Fruit fly (Drosophila melanogaster) whole organism, embryonic: Measurements from ENCODE around the gene mio.

Experiments used
- Asciz ChIP-seq: fragments of 200-800 bp; sonication (Bioruptor generic); optimal IDR thresholded peaks from 2 replicates; lab custom pipeline; 2017; ENCODE audit warnings: missing biosample characterization, mild to moderate bottlenecking, missing genetic modification characterization, missing genetic modification reagents
- CG10274 ChIP-seq: fragments of 200-800 bp; sonication (Bioruptor generic); optimal IDR thresholded peaks from 3 replicates; lab custom pipeline; 2017; ENCODE audit warnings: missing biosample characterization, mild to moderate bottlenecking, missing genetic modification characterization
- CG10543 ChIP-seq: fragments of 200-800 bp; sonication (Bioruptor generic); optimal IDR thresholded peaks from 3 replicates; lab custom pipeline; 2017; ENCODE audit warnings: missing biosample characterization, mild to moderate bottlenecking, missing genetic modification characterization, moderate library complexity
- CG11560 ChIP-seq: fragments of 200-800 bp; sonication (Bioruptor generic); IDR thresholded peaks from 3 replicates; pipeline ENCODE4 v1.3.6; 2022; ENCODE audit warnings: missing biosample characterization, missing genetic modification characterization
- CG12104 ChIP-seq: fragments of 200-800 bp; sonication (Bioruptor generic); optimal IDR thresholded peaks from 3 replicates; lab custom pipeline; 2016; ENCODE audit warnings: missing biosample characterization, missing genetic modification characterization
- CG13424 ChIP-seq: fragments of 200-800 bp; sonication (Bioruptor generic); optimal IDR thresholded peaks from 2 replicates; lab custom pipeline; 2019; ENCODE audit warnings: missing biosample characterization, mild to moderate bottlenecking, missing genetic modification characterization, moderate library complexity
- CG14710 ChIP-seq: fragments of 200-800 bp; sonication (Bioruptor generic); optimal IDR thresholded peaks from 3 replicates; lab custom pipeline; 2019; ENCODE audit warnings: missing biosample characterization, mild to moderate bottlenecking, missing genetic modification characterization, moderate library complexity
- CG14860 ChIP-seq: fragments of 200-800 bp; sonication (Bioruptor generic); IDR thresholded peaks from 3 replicates; pipeline ENCODE4 v1.3.6; 2022; ENCODE audit warnings: missing biosample characterization, missing genetic modification characterization; ENCODE audit not compliant: partially characterized antibody
- CG17328 ChIP-seq: fragments of 200-800 bp; sonication (Bioruptor generic); IDR thresholded peaks from 2 replicates; pipeline ENCODE4 v1.3.6; 2022; ENCODE audit warnings: missing biosample characterization, missing genetic modification characterization
- CG17361 ChIP-seq: fragments of 200-800 bp; sonication (Bioruptor generic); IDR thresholded peaks from 3 replicates; pipeline ENCODE4 v1.3.6; 2022; ENCODE audit warnings: missing biosample characterization, missing genetic modification characterization
- CG17802 ChIP-seq: fragments of 200-800 bp; sonication (Bioruptor generic); optimal IDR thresholded peaks from 2 replicates; lab custom pipeline; 2018; ENCODE audit warnings: missing biosample characterization, mild to moderate bottlenecking, missing genetic modification characterization, moderate library complexity
- CG1832 ChIP-seq: fragments of 200-800 bp; sonication (Bioruptor generic); optimal IDR thresholded peaks from 2 replicates; lab custom pipeline; 2017; ENCODE audit warnings: missing biosample characterization, mild to moderate bottlenecking, missing genetic modification characterization, inconsistent platforms
- CG2202 ChIP-seq: fragments of 200-800 bp; sonication (Bioruptor generic); optimal IDR thresholded peaks from 2 replicates; lab custom pipeline; 2018; ENCODE audit warnings: missing biosample characterization, mild to moderate bottlenecking, missing genetic modification characterization
- CG33557 ChIP-seq: fragments of 200-800 bp; sonication (Bioruptor generic); optimal IDR thresholded peaks from 2 replicates; lab custom pipeline; 2019; ENCODE audit warnings: missing biosample characterization, mild to moderate bottlenecking, missing genetic modification characterization, moderate library complexity
- CG34422 ChIP-seq: fragments of 200-800 bp; sonication (Bioruptor generic); IDR thresholded peaks from 3 replicates; pipeline ENCODE4 v1.3.6; 2022; ENCODE audit warnings: missing biosample characterization, missing genetic modification characterization
- CG3726 ChIP-seq: fragments of 200-800 bp; sonication (Bioruptor generic); IDR thresholded peaks from 3 replicates; pipeline ENCODE4, ENCODE4 v1.3.6; 2022; ENCODE audit warnings: missing biosample characterization, missing genetic modification characterization
- CG43689 ChIP-seq: fragments of 200-800 bp; sonication (Bioruptor generic); IDR thresholded peaks from 2 replicates; pipeline ENCODE4 v1.3.6; 2022; ENCODE audit warnings: missing biosample characterization, missing genetic modification characterization
- CG4854 ChIP-seq: fragments of 200-800 bp; sonication (Bioruptor generic); optimal IDR thresholded peaks from 2 replicates; lab custom pipeline; 2016; ENCODE audit warnings: missing biosample characterization, missing genetic modification characterization, inconsistent platforms
- CG6254 ChIP-seq: fragments of 200-800 bp; sonication (Bioruptor generic); optimal IDR thresholded peaks from 3 replicates; lab custom pipeline; 2017; ENCODE audit warnings: mild to moderate bottlenecking, missing biosample characterization, missing genetic modification reagents, missing genetic modification characterization
- CG6765 ChIP-seq: fragments of 200-800 bp; sonication (Bioruptor generic); optimal IDR thresholded peaks from 3 replicates; lab custom pipeline; 2017; ENCODE audit warnings: missing biosample characterization, mild to moderate bottlenecking, missing genetic modification characterization
- CG8765 ChIP-seq: fragments of 200-800 bp; sonication (Bioruptor generic); IDR thresholded peaks from 2 replicates; pipeline ENCODE4 v1.3.6; 2022; ENCODE audit warnings: missing biosample characterization, missing genetic modification characterization
- CG8944 ChIP-seq: fragments of 200-800 bp; sonication (Bioruptor generic); optimal IDR thresholded peaks from 3 replicates; lab custom pipeline; 2016; ENCODE audit warnings: missing biosample characterization, missing genetic modification characterization
- CG9817 ChIP-seq: fragments of 200-800 bp; sonication (Bioruptor generic); optimal IDR thresholded peaks from 2 replicates; lab custom pipeline; 2018; ENCODE audit warnings: missing biosample characterization, mild to moderate bottlenecking, missing genetic modification characterization, moderate library complexity
- CHES-1-like ChIP-seq: fragments of 200-800 bp; sonication (Bioruptor generic); optimal IDR thresholded peaks from 2 replicates; lab custom pipeline; 2016; ENCODE audit warnings: missing biosample characterization, missing genetic modification characterization
- CTCF ChIP-seq: fragments of 200-800 bp; sonication (Bioruptor generic); optimal IDR thresholded peaks from 2 replicates; lab custom pipeline; 2017; ENCODE audit warnings: missing biosample characterization, mild to moderate bottlenecking, missing genetic modification characterization, moderate library complexity
- Deaf1 ChIP-seq: fragments of 200-800 bp; optimal IDR thresholded peaks from 3 replicates; lab custom pipeline; 2019; ENCODE audit warnings: missing biosample characterization, mild to moderate bottlenecking, missing genetic modification characterization, moderate library complexity
- Dip2 ChIP-seq: fragments of 200-800 bp; sonication (Bioruptor generic); IDR thresholded peaks from 2 replicates; pipeline ENCODE4 v1.3.6; 2022; ENCODE audit warnings: missing biosample characterization, missing genetic modification characterization
- Dp ChIP-seq: fragments of 200-800 bp; sonication (Bioruptor generic); optimal IDR thresholded peaks from 2 replicates; lab custom pipeline; 2018; ENCODE audit warnings: missing biosample characterization, mild to moderate bottlenecking, missing genetic modification characterization, moderate library complexity
- Dref ChIP-seq: fragments of 200-800 bp; sonication (Bioruptor generic); IDR thresholded peaks from 2 replicates; pipeline ENCODE4 v1.3.6; 2022; ENCODE audit warnings: missing biosample characterization, missing genetic modification characterization
- E2f1 ChIP-seq: fragments of 200-800 bp; sonication (Bioruptor generic); IDR thresholded peaks from 2 replicates; pipeline ENCODE4 v1.3.6; 2022; ENCODE audit warnings: missing biosample characterization, missing genetic modification characterization
- Ets65A ChIP-seq: fragments of 200-800 bp; sonication (Bioruptor generic); peaks from one replicate; lab custom pipeline; 2016; ENCODE audit warnings: missing biosample characterization, missing genetic modification characterization
- HLH3B ChIP-seq: fragments of 200-800 bp; sonication (Bioruptor generic); IDR thresholded peaks from 2 replicates; pipeline ENCODE4 v1.3.6; 2022; ENCODE audit warnings: missing biosample characterization, missing genetic modification characterization
- HLH4C ChIP-seq: fragments of 200-800 bp; sonication (Bioruptor generic); IDR thresholded peaks from 3 replicates; pipeline ENCODE4 v1.3.6; 2022; ENCODE audit warnings: missing biosample characterization, missing genetic modification characterization; ENCODE audit not compliant: partially characterized antibody
- Hand ChIP-seq: fragments of 200-800 bp; sonication (Bioruptor generic); optimal IDR thresholded peaks from 2 replicates; lab custom pipeline; 2017; ENCODE audit warnings: mild to moderate bottlenecking, missing biosample characterization, missing genetic modification reagents, missing genetic modification characterization
- ara ChIP-seq: fragments of 200-800 bp; sonication (Bioruptor generic); IDR thresholded peaks from 2 replicates; pipeline ENCODE4 v1.3.6; 2022; ENCODE audit warnings: missing biosample characterization, missing genetic modification characterization
- ato ChIP-seq: fragments of 200-800 bp; sonication (Bioruptor generic); IDR thresholded peaks from 2 replicates; pipeline ENCODE4 v1.3.6; 2022; ENCODE audit warnings: missing biosample characterization, missing genetic modification characterization; ENCODE audit not compliant: partially characterized antibody
- ci ChIP-seq: fragments of 200-800 bp; sonication (Bioruptor generic); IDR thresholded peaks from 3 replicates; pipeline ENCODE4 v1.3.6; 2022; ENCODE audit warnings: missing biosample characterization, missing genetic modification characterization
- fd102C ChIP-seq: fragments of 200-800 bp; sonication (Bioruptor generic); optimal IDR thresholded peaks from 2 replicates; lab custom pipeline; 2018; ENCODE audit warnings: missing biosample characterization, mild to moderate bottlenecking, missing genetic modification characterization, moderate library complexity
- fd64A ChIP-seq: fragments of 200-800 bp; sonication (Bioruptor generic); optimal IDR thresholded peaks from 3 replicates; lab custom pipeline; 2018; ENCODE audit warnings: missing biosample characterization, mild to moderate bottlenecking, missing genetic modification characterization
- gce ChIP-seq: fragments of 200-800 bp; sonication (Bioruptor generic); IDR thresholded peaks from 3 replicates; pipeline ENCODE4 v1.3.6; 2022; ENCODE audit warnings: missing biosample characterization, missing genetic modification characterization
- gsb-n ChIP-seq: fragments of 200-800 bp; sonication (Bioruptor generic); optimal IDR thresholded peaks from 3 replicates; lab custom pipeline; 2018; ENCODE audit warnings: missing biosample characterization, mild to moderate bottlenecking, missing genetic modification characterization
- hth ChIP-seq: fragments of >200 bp; optimal IDR thresholded peaks from 2 replicates; lab custom pipeline; 2017; ENCODE audit warnings: inconsistent platforms
- lmd ChIP-seq: fragments of 200-800 bp; sonication (Bioruptor generic); IDR thresholded peaks from 2 replicates; pipeline ENCODE4 v1.3.6; 2022; ENCODE audit warnings: missing biosample characterization, missing genetic modification characterization
- p53 ChIP-seq: fragments of 200-800 bp; sonication (Bioruptor generic); optimal IDR thresholded peaks from 2 replicates; lab custom pipeline; 2016; ENCODE audit warnings: missing biosample characterization, missing genetic modification characterization
- pho ChIP-seq: fragments of 200-800 bp; sonication (Bioruptor generic); optimal IDR thresholded peaks from 2 replicates; lab custom pipeline; 2016; ENCODE audit warnings: missing biosample characterization, missing genetic modification characterization
- slp2 ChIP-seq: fragments of 200-800 bp; sonication (Bioruptor generic); optimal IDR thresholded peaks from 2 replicates; lab custom pipeline; 2016; ENCODE audit warnings: missing biosample characterization, missing genetic modification characterization
- tap ChIP-seq: fragments of 200-800 bp; optimal IDR thresholded peaks from 3 replicates; lab custom pipeline; 2019; ENCODE audit warnings: missing biosample characterization, mild to moderate bottlenecking, missing genetic modification characterization, moderate library complexity
- tna ChIP-seq: fragments of 200-800 bp; sonication (Bioruptor generic); IDR thresholded peaks from 2 replicates; pipeline ENCODE4 v1.3.6; 2022; ENCODE audit warnings: missing biosample characterization, missing genetic modification characterization; ENCODE audit not compliant: partially characterized antibody
- vfl ChIP-seq: fragments of 200-800 bp; sonication (Bioruptor generic); optimal IDR thresholded peaks from 2 replicates; lab custom pipeline; 2016; ENCODE audit warnings: missing biosample characterization, missing genetic modification characterization
- wek ChIP-seq: fragments of 200-800 bp; sonication (Bioruptor generic); optimal IDR thresholded peaks from 3 replicates; lab custom pipeline; 2018; ENCODE audit warnings: missing biosample characterization, mild to moderate bottlenecking, missing genetic modification characterization, moderate library complexity
- yki ChIP-seq: fragments of >200 bp; optimal IDR thresholded peaks from 3 replicates; lab custom pipeline; 2018

Gene mio

DNA sequence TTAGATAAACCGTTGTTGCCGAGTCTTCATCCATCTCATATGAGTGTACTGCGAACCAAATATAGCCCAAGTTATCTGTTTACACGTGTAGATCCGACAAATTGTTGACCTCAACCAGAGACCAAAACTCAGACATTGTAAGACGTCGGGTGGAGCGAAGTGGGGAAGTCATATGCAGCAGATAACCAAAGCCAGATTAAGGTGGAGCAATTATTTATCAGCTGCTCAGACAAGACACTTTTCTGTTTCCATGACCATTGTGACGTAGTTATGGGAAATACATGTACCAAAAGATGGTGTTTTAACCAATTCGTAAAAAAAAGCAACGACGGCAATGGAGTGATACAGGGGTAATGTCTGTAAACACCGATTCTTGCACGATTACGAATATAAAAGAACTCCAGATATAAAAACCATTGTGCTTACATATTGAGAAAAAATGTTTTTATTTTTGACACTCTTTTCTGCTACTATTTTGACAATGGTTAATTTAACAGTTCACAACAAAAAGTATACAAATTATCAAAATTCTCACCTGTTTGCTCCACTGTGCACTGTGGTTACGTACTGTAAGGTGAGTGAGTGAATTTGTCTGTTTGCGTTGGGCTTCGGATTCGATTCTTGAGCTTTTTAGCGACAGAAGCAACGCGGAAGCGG lies 39.6 kb upstream of the mio start (continued):
- TF ChIP-seq yki (lab: Kevin White, UChicago) (no peak), p53 (peak; percentile 21), CTCF (GFP tag; lab: Kevin White, UChicago) (no peak), CG6765 (no peak), CG3726 (0 out of 3 replicates have a peak, but pooled peaks have one; percentile 8), CG8765 (no peak), CG14710 (tag; lab: Kevin White, UChicago) (no peak), Dref (no peak), gsb-n (tag; lab: Kevin White, UChicago) (no peak), ato (GFP tag; lab: Robert Waterston, UW) (no peak), gce (GFP tag; lab: Robert Waterston, UW) (0 out of 3 replicates have a peak, but pooled peaks have one; percentile 8), CG17361 (peak; percentile 39; the same call in 1 of the 3 replicates), Hand (GFP tag; lab: Kevin White, UChicago) (no peak), CG12104 (GFP tag; lab: Kevin White, UChicago) (no peak), CG34422 (GFP tag; lab: Robert Waterston, UW) (no peak), Asciz (GFP tag; lab: Kevin White, UChicago) (no peak), HLH4C (GFP tag; lab: Robert Waterston, UW) (no peak), CG11560 (tag; lab: Robert Waterston, UW) (no peak), vfl (peak; percentile 30), CG13424 (tag; lab: Kevin White, UChicago) (peak; percentile 20), CG1832 (GFP tag; lab: Kevin White, UChicago) (no peak), Dp (GFP tag; lab: Kevin White, UChicago) (no peak), CG14860 (GFP tag; lab: Robert Waterston, UW) (no peak), wek (GFP tag; lab: Kevin White, UChicago) (peak; percentile 6), Ets65A (peak; percentile 92), ci (GFP tag; lab: Robert Waterston, UW) (no peak), CG9817 (tag; lab: Kevin White, UChicago) (peak; percentile 37), Deaf1 (no peak), slp2 (no peak), CG8944 (GFP tag; lab: Kevin White, UChicago) (peak; percentile 35), HLH3B (GFP tag; lab: Robert Waterston, UW) (peak; percentile 56; the same call in 1 of the 2 replicates), ara (GFP tag; lab: Robert Waterston, UW) (no peak), Dip2 (GFP tag; lab: Robert Waterston, UW) (no peak), CHES-1-like (GFP tag; lab: Kevin White, UChicago) (peak; percentile 49), CG6254 (no peak), CG43689 (GFP tag; lab: Robert Waterston, UW) (no peak), CG33557 (GFP tag; lab: Kevin White, UChicago) (no peak), CG17802 (tag; lab: Kevin White, UChicago) (no peak), fd64A (GFP tag; lab: Kevin White, UChicago) (no peak), hth (lab: Kevin White, UChicago) (no peak), pho (peak; percentile 72), lmd (GFP tag; lab: Robert Waterston, UW) (peak; percentile 55), fd102C (no peak), CG10274 (GFP tag; lab: Kevin White, UChicago) (peak; percentile 25), E2f1 (GFP tag; lab: Robert Waterston, UW) (no peak), CG10543 (GFP tag; lab: Kevin White, UChicago) (peak; percentile 16), tap (tag; lab: Kevin White, UChicago) (peak; percentile 2), CG17328 (GFP tag; lab: Robert Waterston, UW) (peak; percentile 53; the same call in 1 of the 2 replicates), CG2202 (tag; lab: Kevin White, UChicago) (peak; percentile 16), tna (GFP tag; lab: Robert Waterston, UW) (no peak), CG4854 (GFP tag; lab: Kevin White, UChicago) (peak; percentile 13)
